Worm (Caenorhabditis elegans): ENCODE measurements around the gene Y41C4A.12.
A peak's percentile ranks its signal among the peaks of the same experiment; 100 is the strongest.

The Y41C4A.12 gene

DNA sequence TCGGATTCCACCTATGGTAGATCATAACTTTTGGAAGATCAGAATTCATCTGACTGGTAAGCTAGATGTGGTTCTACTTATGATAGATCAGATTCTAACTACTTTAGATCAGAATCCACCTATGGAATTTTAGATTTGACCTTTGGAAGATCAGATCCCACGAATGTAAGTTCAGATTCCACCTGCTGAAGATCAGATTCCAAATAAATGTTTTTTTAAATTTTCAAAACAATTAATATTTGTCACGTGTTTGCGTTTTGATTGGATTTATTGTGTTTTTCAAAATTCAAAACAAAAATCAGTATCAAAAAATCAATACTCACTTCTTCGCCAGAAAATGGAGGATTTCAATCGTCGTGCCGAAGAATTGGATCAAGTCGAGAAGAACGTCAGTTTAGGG, 27.9 kb downstream of the Y41C4A.12 start, which contains the start of gene Y41C4A.7:
Gene Y41C4A.7, plus strand, starts transcription at position 301 of the 400 bp plus-strand sequence.
- TF ChIP-seq ceh-62 (tag; optimal IDR thresholded peaks at IDR 0.05) (no peak), nhr-76 (tag; optimal IDR thresholded peaks at IDR 0.05) (no peak), nhr-28 (tag; optimal IDR thresholded peaks at IDR 0.05) (no peak), zip-2 (tag; optimal IDR thresholded peaks at IDR 0.05) (no peak), ceh-32 (tag; optimal IDR thresholded peaks at IDR 0.05; ENCODE audit: poor library complexity) (no peak), mdl-1 (tag; optimal IDR thresholded peaks at IDR 0.05) (no peak), lin-1 (GFP tag; IDR thresholded peaks at IDR 0.05) (no peak), ces-1 (GFP tag; optimal IDR thresholded peaks at IDR 0.05) (no peak), Y105C5A.15 (GFP tag; IDR thresholded peaks at IDR 0.05) (no peak), daf-19 (GFP tag; conservative IDR thresholded peaks at IDR 0.05) (no peak), set-16 (GFP tag; IDR thresholded peaks at IDR 0.05) (no peak), F10B5.3 (tag; optimal IDR thresholded peaks at IDR 0.05) (no peak), nhr-77 (tag; optimal IDR thresholded peaks at IDR 0.05) (no peak), nhr-6 (tag; optimal IDR thresholded peaks at IDR 0.05) (no peak), ama-1 (optimal IDR thresholded peaks at IDR 0.05) (no peak), snpc-1.2 (GFP tag; IDR thresholded peaks at IDR 0.05) (no peak), gei-8 (GFP tag; optimal IDR thresholded peaks at IDR 0.05) (no peak)

DNA sequence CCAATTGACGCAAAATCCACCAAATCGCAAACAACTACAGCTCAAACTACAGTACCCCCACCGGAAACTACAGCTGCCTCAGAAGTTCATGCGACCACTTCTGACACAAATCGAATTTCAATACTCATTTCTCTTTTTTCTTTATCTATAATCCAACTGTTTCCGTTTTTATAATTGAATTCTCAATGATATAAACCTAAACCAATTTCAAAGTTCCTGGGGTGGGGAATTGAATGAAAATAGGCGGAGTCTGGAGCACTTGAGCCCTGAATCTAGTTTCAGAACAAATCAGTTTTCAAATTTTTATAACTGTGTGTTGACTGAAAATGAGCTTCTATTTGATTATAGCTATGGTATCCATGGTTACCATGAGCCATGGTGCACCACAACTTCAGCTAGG, 30.2 kb downstream of the Y41C4A.12 start, which contains the start of gene Y41C4A.6:
Gene Y41C4A.6, plus strand, starts transcription at position 301 of the 400 bp plus-strand sequence.
- TF ChIP-seq madf-9 (GFP tag; conservative IDR thresholded peaks at IDR 0.05) (no peak), mxl-2 (GFP tag; conservative IDR thresholded peaks at IDR 0.05) (no peak), ceh-28 (tag; optimal IDR thresholded peaks at IDR 0.05) (no peak), pqm-1 (tag; optimal IDR thresholded peaks at IDR 0.05) (no peak), jun-1 (tag; optimal IDR thresholded peaks at IDR 0.05) (no peak), hlh-11 (tag; optimal IDR thresholded peaks at IDR 0.05) (no peak), mes-2 (tag; optimal IDR thresholded peaks at IDR 0.05; ENCODE audit: poor library complexity, severe bottlenecking) (no peak), F26F4.8 (GFP tag; conservative IDR thresholded peaks at IDR 0.05) (no peak), dve-1 (tag; optimal IDR thresholded peaks at IDR 0.05; ENCODE audit: insufficient read depth) (no peak), cey-2 (tag; optimal IDR thresholded peaks at IDR 0.05; ENCODE audit: borderline replicate concordance, insufficient read depth) (no peak), dmd-8 (GFP tag; IDR thresholded peaks at IDR 0.05) (no peak)

DNA sequence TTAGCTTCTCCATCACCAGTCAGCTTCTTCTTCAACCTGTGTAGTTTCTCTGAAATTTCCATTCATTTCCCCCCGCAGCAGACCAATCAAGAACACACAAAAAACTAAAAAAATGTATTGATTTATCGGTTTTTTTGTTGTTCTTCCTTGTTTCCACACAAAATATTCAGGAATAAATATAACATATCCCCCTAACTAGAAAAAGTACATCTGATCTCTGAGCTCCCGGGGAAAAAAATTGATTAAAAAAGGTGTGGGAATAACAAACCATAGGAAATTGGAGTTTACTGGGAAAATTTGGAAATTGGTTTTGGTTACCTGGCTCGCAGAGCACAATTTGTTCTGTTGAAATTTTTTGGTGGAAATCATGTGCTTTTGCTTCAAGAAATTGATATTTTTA, 31.5 kb downstream of the Y41C4A.12 start, which contains the start of gene Y41C4A.22:
Gene Y41C4A.22, plus strand, starts transcription at position 301 of the 400 bp plus-strand sequence.
- no peak for TF ChIP-seq dmd-9 (GFP tag; IDR thresholded peaks at IDR 0.05)
- peak; percentile 12 for TF ChIP-seq mes-2 (tag; optimal IDR thresholded peaks at IDR 0.05; ENCODE audit: poor library complexity, severe bottlenecking)
- TF ChIP-seq mxl-3 (GFP tag; optimal IDR thresholded peaks at IDR 0.05): no peak
- 0 out of 2 replicates have a peak, but pooled peaks have one; percentile 3 for TF ChIP-seq ZK337.2 (GFP tag; IDR thresholded peaks at IDR 0.05)

DNA sequence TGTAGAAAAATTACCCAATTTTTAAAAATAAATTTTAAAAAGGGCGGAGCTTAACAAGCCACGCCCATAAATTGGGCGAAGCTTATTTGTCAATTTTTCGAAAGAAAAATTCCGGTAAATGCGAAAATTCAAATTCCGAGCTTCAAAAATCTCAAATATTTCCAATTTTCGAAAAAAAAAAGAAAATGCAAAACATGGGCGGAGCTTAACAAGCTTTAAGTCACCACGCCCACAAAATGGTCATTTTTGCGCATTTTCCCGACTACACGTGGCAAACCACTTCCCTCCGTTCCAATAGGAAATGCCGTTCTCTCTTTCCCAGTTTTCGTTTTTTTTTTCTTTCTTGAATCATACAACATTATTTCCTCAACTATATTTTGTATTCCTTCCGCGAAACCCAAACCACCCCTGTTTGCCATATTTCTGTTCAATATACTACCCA, 32.0 kb downstream of the Y41C4A.12 start:
- TF ChIP-seq mxl-2 (GFP tag; conservative IDR thresholded peaks at IDR 0.05) (no peak), zag-1 (tag; optimal IDR thresholded peaks at IDR 0.05) (no peak), ceh-62 (tag; optimal IDR thresholded peaks at IDR 0.05) (no peak), ceh-82 (tag; optimal IDR thresholded peaks at IDR 0.05) (no peak), lin-1 (GFP tag; IDR thresholded peaks at IDR 0.05) (0 out of 2 replicates have a peak, but pooled peaks have one; percentile 11), spr-3 (GFP tag; optimal IDR thresholded peaks at IDR 0.05) (peak; percentile 21), fkh-10 (GFP tag; optimal IDR thresholded peaks at IDR 0.05) (no peak), nhr-48 (tag; optimal IDR thresholded peaks at IDR 0.05) (peak; percentile 43), set-16 (GFP tag; IDR thresholded peaks at IDR 0.05) (no peak), saeg-2 (GFP tag; IDR thresholded peaks at IDR 0.05) (no peak), hif-1 (tag; optimal IDR thresholded peaks at IDR 0.05) (peak in 1 of 2 experiments; percentile 79), F26F4.8 (GFP tag; conservative IDR thresholded peaks at IDR 0.05) (0 out of 2 replicates have a peak, but pooled peaks have one; percentile 34), tra-1 (GFP tag; IDR thresholded peaks at IDR 0.05) (no peak), lir-3 (tag; optimal IDR thresholded peaks at IDR 0.05) (no peak), F44E2.7 (GFP tag; IDR thresholded peaks at IDR 0.05) (no peak), F10B5.3 (tag; optimal IDR thresholded peaks at IDR 0.05) (no peak), aly-2 (tag; optimal IDR thresholded peaks at IDR 0.05) (no peak), lin-38 (GFP tag; IDR thresholded peaks at IDR 0.05) (no peak; the same call in none of the 2 replicates), skn-1 (tag; optimal IDR thresholded peaks at IDR 0.05) (no peak), daf-19 (GFP tag; conservative IDR thresholded peaks at IDR 0.05) (no peak), php-3 (GFP tag; IDR thresholded peaks at IDR 0.05) (peak; percentile 33; the same call in 1 of the 2 replicates), ztf-7 (tag; optimal IDR thresholded peaks at IDR 0.05) (no peak)

Data from whole organism, L4 larva.